Worm (Caenorhabditis elegans) whole organism, early embryonic: ENCODE data around the gene ZK285.2.

Source experiments
- B0310.2 ChIP-seq: sonication (generic microtip); optimal IDR thresholded peaks from 2 replicates; lab custom pipeline; 2016; ENCODE audit warnings: mild to moderate bottlenecking, missing genetic modification characterization, missing compliant biosample characterization
- F13C5.2 ChIP-seq: sonication (generic microtip); optimal IDR thresholded peaks from 2 replicates; lab custom pipeline; 2017; ENCODE audit warnings: mild to moderate bottlenecking, missing genetic modification characterization, inconsistent platforms, missing compliant biosample characterization
- aly-1 ChIP-seq: sonication (generic microtip); optimal IDR thresholded peaks from 2 replicates; lab custom pipeline; 2016; ENCODE audit warnings: missing genetic modification characterization, missing compliant biosample characterization
- ama-1 ChIP-seq: fragments of 150-350 bp; optimal IDR thresholded peaks from 2 replicates; lab custom pipeline; 2014
- ceh-13 ChIP-seq: fragments of 200-800 bp; sonication (Bioruptor generic); optimal IDR thresholded peaks from 2 replicates; lab custom pipeline; 2018; ENCODE audit warnings: mild to moderate bottlenecking, missing genetic modification characterization, missing compliant biosample characterization
- ceh-36 ChIP-seq: sonication (generic microtip); optimal IDR thresholded peaks from 2 replicates; lab custom pipeline; 2016; ENCODE audit warnings: missing genetic modification characterization, inconsistent platforms, missing compliant biosample characterization
- ets-7 ChIP-seq: sonication (generic microtip); optimal IDR thresholded peaks from 2 replicates; lab custom pipeline; 2016; ENCODE audit warnings: missing genotype, missing genetic modification characterization, missing compliant biosample characterization
- flt-1 ChIP-seq: fragments of 200-800 bp; sonication (Bioruptor generic); IDR thresholded peaks from 2 replicates; pipeline ENCODE4 v1.3.6; 2022; ENCODE audit warnings: missing genetic modification characterization, missing compliant biosample characterization
- hmbx-1 ChIP-seq: sonication (generic microtip); optimal IDR thresholded peaks from 2 replicates; lab custom pipeline; 2016; ENCODE audit warnings: mild to moderate bottlenecking, missing genetic modification characterization, missing compliant biosample characterization
- hmg-4 ChIP-seq: fragments of 200-800 bp; sonication (Bioruptor generic); optimal IDR thresholded peaks from 2 replicates; lab custom pipeline; 2018; ENCODE audit warnings: mild to moderate bottlenecking, missing genetic modification characterization, missing compliant biosample characterization
- hnd-1 ChIP-seq: sonication (generic microtip); optimal IDR thresholded peaks from 2 replicates; lab custom pipeline; 2016; ENCODE audit warnings: missing genetic modification characterization, missing compliant biosample characterization
- pes-1 ChIP-seq: fragments of 200-800 bp; sonication (Bioruptor generic); IDR thresholded peaks from 2 replicates; pipeline ENCODE4 v1.3.6; 2022; ENCODE audit warnings: missing genetic modification reagents, missing genetic modification characterization, missing compliant biosample characterization
- scrt-1 ChIP-seq: fragments of 200-800 bp; sonication (Bioruptor generic); IDR thresholded peaks from 2 replicates; pipeline ENCODE4 v1.3.6; 2022; ENCODE audit warnings: missing genetic modification characterization, missing compliant biosample characterization
- sea-1 ChIP-seq: fragments of 200-800 bp; sonication (Bioruptor generic); conservative IDR thresholded peaks from 2 replicates; pipeline ENCODE4 v1.3.6; 2022; ENCODE audit warnings: missing genetic modification characterization, missing compliant biosample characterization
- tbx-11 ChIP-seq: fragments of 200-800 bp; sonication (Bioruptor generic); IDR thresholded peaks from 2 replicates; pipeline ENCODE4 v1.3.6; 2022; ENCODE audit warnings: missing genetic modification characterization, missing compliant biosample characterization
- tbx-37 ChIP-seq: fragments of 200-800 bp; sonication (Bioruptor generic); conservative IDR thresholded peaks from 2 replicates; pipeline ENCODE4 v1.3.6; 2022; ENCODE audit warnings: missing genetic modification reagents, missing genetic modification characterization, missing compliant biosample characterization
- tra-4 ChIP-seq: sonication (generic microtip); optimal IDR thresholded peaks from 2 replicates; lab custom pipeline; 2017; ENCODE audit warnings: missing genetic modification characterization, missing compliant biosample characterization

Gene ZK285.2

ce11 chrV:16062788-16063187, 16.1 kb downstream of the ZK285.2 start, which contains the start of gene F14H3.14:
F14H3.14 (minus strand) TSS chrV:16062888.
- TF ChIP-seq hnd-1 (no peak), aly-1 (tag; lab: Kevin White, UChicago) (no peak), pes-1 (GFP tag; lab: Robert Waterston, UW) (no peak), ceh-13 (GFP tag; lab: Kevin White, UChicago) (no peak), hmbx-1 (tag; lab: Kevin White, UChicago) (no peak), tbx-37 (GFP tag; lab: Robert Waterston, UW) (no peak), tbx-11 (GFP tag; lab: Robert Waterston, UW) (no peak), F13C5.2 (tag; lab: Kevin White, UChicago) (no peak), ceh-36 (no peak), ama-1 (lab: Kevin White, UChicago) (no peak), ets-7 (tag; lab: Kevin White, UChicago) (no peak), scrt-1 (GFP tag; lab: Robert Waterston, UW) (no peak), flt-1 (no peak), sea-1 (no peak), tra-4 (no peak), B0310.2 (tag; lab: Kevin White, UChicago) (no peak), hmg-4 (GFP tag; lab: Kevin White, UChicago) (no peak)

- TF ChIP-seq tbx-37 (GFP tag; lab: Robert Waterston, UW): no peak
- no peak for TF ChIP-seq ets-7 (tag; lab: Kevin White, UChicago)
These were observed 22.3 kb downstream of the ZK285.2 start, which contains the start of gene cyp-35D1 for ce11 chrV:16068938-16069337. cyp-35D1 (plus strand) TSS chrV:16069238.

DNA sequence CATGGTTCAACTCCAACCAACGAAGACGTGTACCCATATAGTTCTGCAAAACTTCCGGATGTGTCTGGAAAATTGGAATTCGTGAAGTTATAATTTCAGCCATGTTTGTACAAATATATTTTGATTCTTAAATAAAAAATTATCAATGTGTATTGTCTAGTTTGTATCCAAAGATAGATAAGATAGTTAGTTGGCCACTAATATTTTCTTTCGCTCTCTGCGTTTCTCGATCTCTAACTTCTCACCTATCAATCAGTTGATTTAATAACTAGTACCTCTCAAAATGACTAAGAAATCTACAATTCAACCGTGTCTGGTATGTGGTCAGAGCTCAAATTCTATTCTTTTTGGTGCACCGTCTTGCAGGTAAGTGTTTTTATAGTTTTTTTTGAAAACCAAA, 24.5 kb downstream of the ZK285.2 start, which contains the start of gene nhr-176:
Gene nhr-176, plus strand, starts transcription at position 159 of the 400 bp plus-strand sequence.
- TF ChIP-seq ceh-36 (no peak), scrt-1 (GFP tag; lab: Robert Waterston, UW) (no peak), pes-1 (GFP tag; lab: Robert Waterston, UW) (no peak), flt-1 (no peak), tra-4 (no peak), tbx-11 (GFP tag; lab: Robert Waterston, UW) (no peak)

DNA sequence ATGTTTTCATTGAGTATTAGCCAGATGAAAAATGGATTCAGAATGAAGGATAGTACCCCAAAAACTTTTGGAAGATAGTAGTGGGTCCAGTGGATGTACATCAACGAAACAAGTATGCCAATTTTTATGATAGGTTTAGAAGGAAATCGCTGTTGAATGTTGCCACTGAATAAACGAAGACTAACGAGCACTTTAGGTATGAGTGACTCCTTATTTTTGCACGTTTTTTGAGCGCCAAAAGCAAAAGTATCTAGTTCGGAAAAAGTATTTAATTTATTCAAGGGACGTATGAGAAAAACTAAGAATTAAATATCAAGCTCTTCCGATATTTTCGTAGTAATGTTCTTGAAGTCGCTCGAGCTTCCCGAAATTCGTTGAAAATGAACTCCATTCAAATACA, 27.2 kb downstream of the ZK285.2 start, which contains the start of gene srj-10:
Gene srj-10, minus strand, starts transcription at position 101 of the 400 bp plus-strand sequence.
- TF ChIP-seq hmbx-1 (tag; lab: Kevin White, UChicago): no peak
- TF ChIP-seq ceh-13 (GFP tag; lab: Kevin White, UChicago): no peak
- TF ChIP-seq scrt-1 (GFP tag; lab: Robert Waterston, UW): no peak
- TF ChIP-seq ceh-36: no peak
- no peak for TF ChIP-seq ets-7 (tag; lab: Kevin White, UChicago)
- no peak for TF ChIP-seq tbx-37 (GFP tag; lab: Robert Waterston, UW)
- no peak for TF ChIP-seq hmg-4 (GFP tag; lab: Kevin White, UChicago)
- TF ChIP-seq F13C5.2 (tag; lab: Kevin White, UChicago): no peak
- TF ChIP-seq aly-1 (tag; lab: Kevin White, UChicago): no peak
- TF ChIP-seq B0310.2 (tag; lab: Kevin White, UChicago): no peak
- no peak for TF ChIP-seq ama-1 (lab: Kevin White, UChicago)
- no peak for TF ChIP-seq flt-1
- TF ChIP-seq sea-1: no peak
- no peak for TF ChIP-seq pes-1 (GFP tag; lab: Robert Waterston, UW)
- TF ChIP-seq tbx-11 (GFP tag; lab: Robert Waterston, UW): no peak
- no peak for TF ChIP-seq hnd-1
- TF ChIP-seq tra-4: no peak

DNA sequence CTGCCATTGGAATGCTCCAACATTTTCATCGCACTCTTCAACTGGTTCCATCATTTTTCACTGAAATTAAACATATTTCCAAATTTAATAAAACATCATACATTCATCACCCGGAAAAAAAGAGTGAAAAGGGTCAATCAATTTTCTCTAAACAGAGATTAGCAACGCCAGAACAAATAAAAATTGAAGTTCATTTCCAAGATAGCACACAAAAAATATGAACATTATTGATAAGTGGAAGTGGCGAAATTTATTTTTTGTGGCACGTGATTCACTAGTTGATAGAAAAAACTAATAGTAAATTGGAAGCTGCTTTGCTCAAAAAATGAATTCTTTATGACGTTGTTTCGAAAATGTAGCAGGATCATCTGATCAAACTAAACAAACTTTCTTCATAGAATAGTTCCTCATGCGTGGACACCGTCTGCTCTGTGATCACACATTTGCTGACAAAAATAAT, 28.6 kb downstream of the ZK285.2 start, which contains the start of the genes F14H3.12 and srj-29:
Gene F14H3.12, minus strand, starts transcription at position 74 of the 460 bp plus-strand sequence.
Gene srj-29, plus strand, starts transcription at position 410 of the 460 bp plus-strand sequence.
- TF ChIP-seq ama-1 (lab: Kevin White, UChicago) (no peak), F13C5.2 (tag; lab: Kevin White, UChicago) (no peak), flt-1 (no peak), hmbx-1 (tag; lab: Kevin White, UChicago) (no peak), tbx-11 (GFP tag; lab: Robert Waterston, UW) (no peak), scrt-1 (GFP tag; lab: Robert Waterston, UW) (no peak), aly-1 (tag; lab: Kevin White, UChicago) (no peak), B0310.2 (tag; lab: Kevin White, UChicago) (no peak), ceh-13 (GFP tag; lab: Kevin White, UChicago) (no peak)

- TF ChIP-seq pes-1 (GFP tag; lab: Robert Waterston, UW) (no peak), hmg-4 (GFP tag; lab: Kevin White, UChicago) (no peak), flt-1 (no peak), tbx-37 (GFP tag; lab: Robert Waterston, UW) (no peak), F13C5.2 (tag; lab: Kevin White, UChicago) (no peak), scrt-1 (GFP tag; lab: Robert Waterston, UW) (no peak), hmbx-1 (tag; lab: Kevin White, UChicago) (no peak), ceh-13 (GFP tag; lab: Kevin White, UChicago) (no peak), hnd-1 (no peak), ets-7 (tag; lab: Kevin White, UChicago) (no peak), aly-1 (tag; lab: Kevin White, UChicago) (no peak)
These were observed 33.4 kb downstream of the ZK285.2 start for ce11 chrV:16080039-16080438.

ce11 chrV:16080678-16081077, 34.0 kb downstream of the ZK285.2 start:
- TF ChIP-seq ama-1 (lab: Kevin White, UChicago): no peak
- no peak for TF ChIP-seq ceh-36
- TF ChIP-seq hmg-4 (GFP tag; lab: Kevin White, UChicago): no peak
- no peak for TF ChIP-seq scrt-1 (GFP tag; lab: Robert Waterston, UW)
- TF ChIP-seq F13C5.2 (tag; lab: Kevin White, UChicago): no peak
- TF ChIP-seq sea-1: no peak
- TF ChIP-seq tbx-37 (GFP tag; lab: Robert Waterston, UW): no peak
- TF ChIP-seq ceh-13 (GFP tag; lab: Kevin White, UChicago): no peak
- no peak for TF ChIP-seq hnd-1
- no peak for TF ChIP-seq pes-1 (GFP tag; lab: Robert Waterston, UW)
